Fruit fly (Drosophila melanogaster) whole organism, embryonic: ENCODE data around the gene Lcp65Aa.

Experiments
- Adf1 ChIP-seq: fragments of 200-800 bp; sonication (Bioruptor generic); IDR thresholded peaks from 2 replicates; pipeline ENCODE4 v1.3.6; 2022; ENCODE audit warnings: missing biosample characterization, missing genetic modification characterization
- Aef1 ChIP-seq: fragments of 200-800 bp; sonication (Bioruptor generic); IDR thresholded peaks from 3 replicates; pipeline ENCODE4 v1.3.6; 2022; ENCODE audit warnings: missing biosample characterization, missing genetic modification characterization
- CG10565 ChIP-seq: fragments of 200-800 bp; sonication (Bioruptor generic); optimal IDR thresholded peaks from 3 replicates; lab custom pipeline; 2016; ENCODE audit warnings: missing biosample characterization, mild to moderate bottlenecking, missing genetic modification characterization
- CG11695 ChIP-seq: fragments of 200-800 bp; sonication (Bioruptor generic); IDR thresholded peaks from 3 replicates; pipeline ENCODE4 v1.3.6; 2022; ENCODE audit warnings: missing biosample characterization, missing genetic modification characterization
- CG14710 ChIP-seq: fragments of 200-800 bp; sonication (Bioruptor generic); optimal IDR thresholded peaks from 3 replicates; lab custom pipeline; 2019; ENCODE audit warnings: missing biosample characterization, mild to moderate bottlenecking, missing genetic modification characterization, moderate library complexity
- CG1529 ChIP-seq: fragments of 200-800 bp; sonication (Bioruptor generic); optimal IDR thresholded peaks from 3 replicates; lab custom pipeline; 2018; ENCODE audit warnings: missing biosample characterization, missing genetic modification characterization
- CG1603 ChIP-seq: fragments of 200-800 bp; sonication (Bioruptor generic); optimal IDR thresholded peaks from 2 replicates; lab custom pipeline; 2019; ENCODE audit warnings: missing biosample characterization, mild to moderate bottlenecking, missing genetic modification characterization, moderate library complexity
- CG16815 ChIP-seq: fragments of 200-800 bp; sonication (Bioruptor generic); optimal IDR thresholded peaks from 3 replicates; lab custom pipeline; 2017; ENCODE audit warnings: missing biosample characterization, mild to moderate bottlenecking, missing genetic modification characterization
- CG18011 ChIP-seq: fragments of 200-800 bp; sonication (Bioruptor generic); optimal IDR thresholded peaks from 2 replicates; lab custom pipeline; 2017; ENCODE audit warnings: missing biosample characterization, missing genetic modification characterization, mild to moderate bottlenecking, moderate library complexity, missing genotype
- CG18476 ChIP-seq: fragments of 200-800 bp; sonication (Bioruptor generic); optimal IDR thresholded peaks from 2 replicates; lab custom pipeline; 2016; ENCODE audit warnings: missing biosample characterization, mild to moderate bottlenecking, missing genetic modification characterization
- CG2116 ChIP-seq: fragments of 200-800 bp; sonication (Bioruptor generic); optimal IDR thresholded peaks from 3 replicates; lab custom pipeline; 2018; ENCODE audit warnings: missing biosample characterization, mild to moderate bottlenecking, missing genetic modification characterization
- CG2202 ChIP-seq: fragments of 200-800 bp; sonication (Bioruptor generic); optimal IDR thresholded peaks from 2 replicates; lab custom pipeline; 2018; ENCODE audit warnings: missing biosample characterization, mild to moderate bottlenecking, missing genetic modification characterization
- CG34224 ChIP-seq: fragments of 200-800 bp; sonication (Bioruptor generic); IDR thresholded peaks from 3 replicates; pipeline ENCODE4 v1.3.6; 2022; ENCODE audit warnings: missing biosample characterization, missing genetic modification characterization; ENCODE audit not compliant: partially characterized antibody
- CG3995 ChIP-seq: fragments of 200-800 bp; sonication (Bioruptor generic); optimal IDR thresholded peaks from 3 replicates; lab custom pipeline; 2016; ENCODE audit warnings: missing biosample characterization, missing genetic modification characterization
- CG4282 ChIP-seq: fragments of 200-800 bp; sonication (Bioruptor generic); optimal IDR thresholded peaks from 2 replicates; lab custom pipeline; 2016; ENCODE audit warnings: missing biosample characterization, missing genetic modification characterization
- CG4328 ChIP-seq: fragments of 200-800 bp; sonication (Bioruptor generic); optimal IDR thresholded peaks from 3 replicates; lab custom pipeline; 2017; ENCODE audit warnings: missing biosample characterization, missing genetic modification reagents, missing genetic modification characterization
- CG6272 ChIP-seq: fragments of 200-800 bp; sonication (Bioruptor generic); IDR thresholded peaks from 2 replicates; pipeline ENCODE4 v1.3.6; 2022; ENCODE audit warnings: missing biosample characterization, missing genetic modification characterization
- CG6791 ChIP-seq: fragments of 200-800 bp; sonication (Bioruptor generic); IDR thresholded peaks from 3 replicates; pipeline ENCODE4 v1.3.6; 2022; ENCODE audit warnings: missing biosample characterization, missing genetic modification characterization; ENCODE audit not compliant: partially characterized antibody
- CG7372 ChIP-seq: fragments of 200-800 bp; sonication (Bioruptor generic); IDR thresholded peaks from 2 replicates; pipeline ENCODE4 v1.3.6; 2022; ENCODE audit warnings: missing biosample characterization, missing genetic modification characterization
- CG8089 ChIP-seq: fragments of 200-800 bp; sonication (Bioruptor generic); optimal IDR thresholded peaks from 3 replicates; lab custom pipeline; 2016; ENCODE audit warnings: missing biosample characterization, missing genetic modification characterization
- CG8478 ChIP-seq: fragments of >200 bp; optimal IDR thresholded peaks from 2 replicates; lab custom pipeline; 2018
- CG8944 ChIP-seq: fragments of 200-800 bp; sonication (Bioruptor generic); optimal IDR thresholded peaks from 3 replicates; lab custom pipeline; 2016; ENCODE audit warnings: missing biosample characterization, missing genetic modification characterization
- Doc2 ChIP-seq: fragments of 200-800 bp; sonication (Bioruptor generic); IDR thresholded peaks from 2 replicates; pipeline ENCODE4 v1.3.6; 2022; ENCODE audit warnings: missing biosample characterization, missing genetic modification characterization
- Dref ChIP-seq: fragments of 200-800 bp; sonication (Bioruptor generic); IDR thresholded peaks from 2 replicates; pipeline ENCODE4 v1.3.6; 2022; ENCODE audit warnings: missing biosample characterization, missing genetic modification characterization
- E2f1 ChIP-seq: fragments of 200-800 bp; sonication (Bioruptor generic); IDR thresholded peaks from 2 replicates; pipeline ENCODE4 v1.3.6; 2022; ENCODE audit warnings: missing biosample characterization, missing genetic modification characterization
- Ets97D ChIP-seq: fragments of 200-800 bp; sonication (Bioruptor generic); optimal IDR thresholded peaks from 3 replicates; lab custom pipeline; 2016; ENCODE audit warnings: missing biosample characterization, missing genetic modification characterization
- Fer3 ChIP-seq: fragments of 200-800 bp; sonication (Bioruptor generic); optimal IDR thresholded peaks from 2 replicates; lab custom pipeline; 2018; ENCODE audit warnings: missing biosample characterization, mild to moderate bottlenecking, missing genetic modification characterization, moderate library complexity
- Gsc ChIP-seq: fragments of 200-800 bp; sonication (Bioruptor generic); IDR thresholded peaks from 2 replicates; pipeline ENCODE4 v1.3.6; 2022; ENCODE audit warnings: missing biosample characterization, missing genetic modification characterization
- H2.0 ChIP-seq: fragments of 200-800 bp; sonication (Bioruptor generic); IDR thresholded peaks from 2 replicates; pipeline ENCODE4 v1.3.6; 2022; ENCODE audit warnings: missing biosample characterization, missing genetic modification characterization
- HLH3B ChIP-seq: fragments of 200-800 bp; sonication (Bioruptor generic); IDR thresholded peaks from 2 replicates; pipeline ENCODE4 v1.3.6; 2022; ENCODE audit warnings: missing biosample characterization, missing genetic modification characterization
- HmgD ChIP-seq: fragments of 200-800 bp; sonication (Bioruptor generic); optimal IDR thresholded peaks from 3 replicates; lab custom pipeline; 2016; ENCODE audit warnings: missing biosample characterization, missing genetic modification characterization
- Kr ChIP-seq: fragments of 200-800 bp; sonication (Bioruptor generic); optimal IDR thresholded peaks from 2 replicates; lab custom pipeline; 2017; ENCODE audit warnings: missing biosample characterization, mild to moderate bottlenecking, missing genetic modification characterization
- NK7.1 ChIP-seq: fragments of 200-800 bp; sonication (Bioruptor generic); optimal IDR thresholded peaks from 3 replicates; lab custom pipeline; 2016; ENCODE audit warnings: missing biosample characterization, missing genetic modification characterization
- NfI ChIP-seq: fragments of 200-800 bp; sonication (Bioruptor generic); optimal IDR thresholded peaks from 3 replicates; lab custom pipeline; 2018; ENCODE audit warnings: missing biosample characterization, mild to moderate bottlenecking, missing genetic modification characterization, moderate library complexity
- Sox100B ChIP-seq: fragments of 200-800 bp; sonication (Bioruptor generic); optimal IDR thresholded peaks from 3 replicates; lab custom pipeline; 2018; ENCODE audit warnings: missing biosample characterization, mild to moderate bottlenecking, missing genetic modification characterization
- Xrp1 ChIP-seq: fragments of 200-800 bp; sonication (Bioruptor generic); IDR thresholded peaks from 2 replicates; pipeline ENCODE4 v1.3.6; 2022; ENCODE audit warnings: missing biosample characterization, missing genetic modification characterization
- chm ChIP-seq: fragments of 200-800 bp; sonication (Bioruptor generic); IDR thresholded peaks from 2 replicates; pipeline ENCODE4 v1.3.6; 2022; ENCODE audit warnings: missing biosample characterization, missing genetic modification characterization
- eyg ChIP-seq: fragments of 200-800 bp; sonication (Bioruptor generic); optimal IDR thresholded peaks from 3 replicates; lab custom pipeline; 2016; ENCODE audit warnings: missing biosample characterization, missing genetic modification characterization
- gro ChIP-seq: fragments of 200-800 bp; sonication (Bioruptor generic); optimal IDR thresholded peaks from 2 replicates; lab custom pipeline; 2016; ENCODE audit warnings: missing biosample characterization, missing genetic modification characterization
- hbn ChIP-seq: fragments of 200-800 bp; sonication (Bioruptor generic); IDR thresholded peaks from 2 replicates; pipeline ENCODE4 v1.3.6; 2022; ENCODE audit warnings: missing biosample characterization, missing genetic modification characterization; ENCODE audit not compliant: partially characterized antibody
- her ChIP-seq: fragments of 200-800 bp; sonication (Bioruptor generic); optimal IDR thresholded peaks from 2 replicates; lab custom pipeline; 2016; ENCODE audit warnings: missing biosample characterization, missing genetic modification characterization
- inv ChIP-seq: fragments of 200-800 bp; sonication (Bioruptor generic); IDR thresholded peaks from 2 replicates; pipeline ENCODE4 v1.3.6; 2022; ENCODE audit warnings: missing biosample characterization, missing genetic modification characterization; ENCODE audit not compliant: partially characterized antibody
- jigr1 ChIP-seq: fragments of 200-800 bp; sonication (Bioruptor generic); IDR thresholded peaks from 3 replicates; pipeline ENCODE4 v1.3.6; 2022; ENCODE audit warnings: missing biosample characterization, missing genetic modification characterization
- klu ChIP-seq: fragments of 200-800 bp; sonication (Bioruptor generic); IDR thresholded peaks from 2 replicates; pipeline ENCODE4 v1.3.6; 2022; ENCODE audit warnings: missing biosample characterization, missing genetic modification characterization
- kni ChIP-seq: fragments of 200-800 bp; sonication (Bioruptor generic); optimal IDR thresholded peaks from 3 replicates; lab custom pipeline; 2017; ENCODE audit warnings: mild to moderate bottlenecking, missing biosample characterization, missing genetic modification reagents, missing genetic modification characterization
- lbe ChIP-seq: fragments of 200-800 bp; sonication (Bioruptor generic); optimal IDR thresholded peaks from 2 replicates; lab custom pipeline; 2016; ENCODE audit warnings: missing biosample characterization, mild to moderate bottlenecking, missing genetic modification characterization
- nom ChIP-seq: fragments of 200-800 bp; sonication (Bioruptor generic); optimal IDR thresholded peaks from 2 replicates; lab custom pipeline; 2017; ENCODE audit warnings: missing biosample characterization, missing genetic modification characterization, mild to moderate bottlenecking, moderate library complexity, missing genetic modification reagents
- pan ChIP-seq, 4 experiments: fragments of >200 bp in 3 of 4; fragments of 200-800 bp in 1 of 4; sonication (Bioruptor generic) in 1 of 4; optimal IDR thresholded peaks in 3 of 4; IDR thresholded peaks in 1 of 4; 2 replicates each; pipeline versions ENCODE4 v1.3.6 to Lab custom; 2017 to 2022; ENCODE audit warnings: missing biosample characterization in 2 of 4, missing genetic modification characterization in 2 of 4, mixed read lengths in 1 of 4
- row ChIP-seq: fragments of 200-800 bp; sonication (Bioruptor generic); IDR thresholded peaks from 3 replicates; pipeline ENCODE4 v1.3.6; 2022; ENCODE audit warnings: missing biosample characterization, missing genetic modification characterization
- ssp ChIP-seq: fragments of 200-800 bp; sonication (Bioruptor generic); IDR thresholded peaks from 2 replicates; pipeline ENCODE4 v1.3.6; 2022; ENCODE audit warnings: missing biosample characterization, missing genetic modification characterization
- tap ChIP-seq: fragments of 200-800 bp; optimal IDR thresholded peaks from 3 replicates; lab custom pipeline; 2019; ENCODE audit warnings: missing biosample characterization, mild to moderate bottlenecking, missing genetic modification characterization, moderate library complexity

Gene Lcp65Aa

dm6 chr3L:6139924-6140574 is 11.1 kb upstream of the Lcp65Aa start, which contains the start of gene Cpr65Av (continued):
- TF ChIP-seq CG6791 (GFP tag; lab: Robert Waterston, UW) (no peak), CG10565 (GFP tag; lab: Kevin White, UChicago) (no peak), row (GFP tag; lab: Robert Waterston, UW) (no peak), Kr (no peak), chm (GFP tag; lab: Robert Waterston, UW) (no peak), hbn (GFP tag; lab: Robert Waterston, UW) (no peak), kni (GFP tag; lab: Kevin White, UChicago) (no peak), CG8478 (lab: Kevin White, UChicago) (no peak), Aef1 (GFP tag; lab: Robert Waterston, UW) (no peak), Xrp1 (GFP tag; lab: Robert Waterston, UW) (no peak), CG8089 (GFP tag; lab: Kevin White, UChicago) (no peak), her (GFP tag; lab: Kevin White, UChicago) (no peak), Fer3 (tag; lab: Kevin White, UChicago) (no peak), CG16815 (GFP tag; lab: Kevin White, UChicago) (no peak), CG6272 (no peak), Ets97D (GFP tag; lab: Kevin White, UChicago) (no peak), NfI (GFP tag; lab: Kevin White, UChicago) (no peak), CG8944 (GFP tag; lab: Kevin White, UChicago) (no peak), HmgD (GFP tag; lab: Kevin White, UChicago) (no peak), HLH3B (GFP tag; lab: Robert Waterston, UW) (0 out of 2 replicates have a peak, but pooled peaks have one; percentile 34), CG3995 (GFP tag; lab: Kevin White, UChicago) (no peak), CG4282 (GFP tag; lab: Kevin White, UChicago) (no peak), CG1529 (peak; percentile 20), Sox100B (peak; percentile 38), inv (GFP tag; lab: Robert Waterston, UW) (no peak), E2f1 (no peak), CG11695 (GFP tag; lab: Robert Waterston, UW) (no peak), klu (no peak), CG34224 (GFP tag; lab: Robert Waterston, UW) (no peak), Gsc (GFP tag; lab: Robert Waterston, UW) (no peak), Adf1 (GFP tag; lab: Robert Waterston, UW) (no peak), CG14710 (tag; lab: Kevin White, UChicago) (no peak), eyg (no peak), tap (tag; lab: Kevin White, UChicago) (peak; percentile 42), gro (GFP tag; lab: Kevin White, UChicago) (no peak), CG2116 (no peak), Doc2 (no peak), pan (optimal IDR thresholded peaks at IDR 0.05; lab: Kevin White, UChicago) (no peak), pan (GFP tag; optimal IDR thresholded peaks at IDR 0.05 in 1 of 2, IDR thresholded peaks at IDR 0.05 in 1 of 2) (no peak), jigr1 (no peak), CG4328 (no peak), CG2202 (tag; lab: Kevin White, UChicago) (no peak), NK7.1 (no peak), lbe (GFP tag; lab: Kevin White, UChicago) (no peak), CG1603 (tag; lab: Kevin White, UChicago) (peak; percentile 48), CG18476 (GFP tag; lab: Kevin White, UChicago) (no peak), H2.0 (GFP tag; lab: Robert Waterston, UW) (no peak), nom (no peak), ssp (GFP tag; lab: Robert Waterston, UW) (no peak), CG7372 (no peak), Dref (GFP tag; lab: Robert Waterston, UW) (no peak), CG18011 (no peak)
